Fruit fly (Drosophila melanogaster) whole organism, adult: ENCODE data around the gene sunn.

Source experiments
- CG11617 ChIP-seq: fragments of 200-800 bp; sonication (Bioruptor generic); optimal IDR thresholded peaks from 2 replicates; lab custom pipeline; 2017; ENCODE audit warnings: mild to moderate bottlenecking, missing biosample characterization, missing genetic modification reagents, missing genetic modification characterization
- CG12768 ChIP-seq: fragments of 200-800 bp; sonication (Bioruptor generic); optimal IDR thresholded peaks from 2 replicates; lab custom pipeline; 2017; ENCODE audit warnings: missing biosample characterization, missing genetic modification characterization, mild to moderate bottlenecking, moderate library complexity, missing genetic modification reagents
- CG14711 ChIP-seq: fragments of 200-800 bp; sonication (Bioruptor generic); optimal IDR thresholded peaks from 2 replicates; lab custom pipeline; 2018; ENCODE audit warnings: missing biosample characterization, mild to moderate bottlenecking, missing genetic modification characterization, moderate library complexity
- CG1620 ChIP-seq: fragments of 200-800 bp; sonication (Bioruptor generic); optimal IDR thresholded peaks from 2 replicates; lab custom pipeline; 2016; ENCODE audit warnings: missing biosample characterization, missing genetic modification characterization
- CG33017 ChIP-seq: fragments of 200-800 bp; sonication (Bioruptor generic); optimal IDR thresholded peaks from 2 replicates; lab custom pipeline; 2018; ENCODE audit warnings: missing biosample characterization, mild to moderate bottlenecking, missing genetic modification characterization, moderate library complexity
- CG5204 ChIP-seq: fragments of 200-800 bp; sonication (Bioruptor generic); optimal IDR thresholded peaks from 2 replicates; lab custom pipeline; 2016; ENCODE audit warnings: missing biosample characterization, missing genetic modification characterization
- CG7045 ChIP-seq: fragments of 200-800 bp; sonication (Bioruptor generic); optimal IDR thresholded peaks from 2 replicates; lab custom pipeline; 2017; ENCODE audit warnings: missing biosample characterization, mild to moderate bottlenecking, missing genetic modification characterization
- CG7101 ChIP-seq: fragments of 200-800 bp; sonication (Bioruptor generic); optimal IDR thresholded peaks from 2 replicates; lab custom pipeline; 2018; ENCODE audit warnings: missing biosample characterization, mild to moderate bottlenecking, missing genetic modification characterization, moderate library complexity
- Clk ChIP-seq: fragments of 200-800 bp; sonication (Bioruptor generic); optimal IDR thresholded peaks from 2 replicates; lab custom pipeline; 2017; ENCODE audit warnings: missing biosample characterization, missing genetic modification characterization
- Crg-1 ChIP-seq: fragments of 200-800 bp; sonication (Bioruptor generic); optimal IDR thresholded peaks from 2 replicates; lab custom pipeline; 2016; ENCODE audit warnings: missing biosample characterization, missing genetic modification characterization
- Hr96 ChIP-seq: fragments of 200-800 bp; sonication (Bioruptor generic); optimal IDR thresholded peaks from 2 replicates; lab custom pipeline; 2016; ENCODE audit warnings: missing biosample characterization, missing genetic modification characterization
- Mnt ChIP-seq: fragments of 200-800 bp; sonication (Bioruptor generic); optimal IDR thresholded peaks from 2 replicates; lab custom pipeline; 2016; ENCODE audit warnings: missing biosample characterization, mild to moderate bottlenecking, missing genetic modification characterization
- bab1 ChIP-seq: fragments of 200-800 bp; sonication (Bioruptor generic); optimal IDR thresholded peaks from 3 replicates; lab custom pipeline; 2019; ENCODE audit warnings: missing biosample characterization, mild to moderate bottlenecking, missing genetic modification characterization, moderate library complexity
- cic ChIP-seq: fragments of 200-800 bp; sonication (Bioruptor generic); optimal IDR thresholded peaks from 2 replicates; lab custom pipeline; 2017; ENCODE audit warnings: missing biosample characterization, mild to moderate bottlenecking, missing genetic modification characterization, moderate library complexity
- cnc ChIP-seq, 2 experiments: fragments of >200 bp; optimal IDR thresholded peaks; 2 replicates each; lab custom pipeline; 2017
- kay ChIP-seq: fragments of 200-800 bp; sonication (Bioruptor generic); peaks from one replicate; lab custom pipeline; 2016; ENCODE audit warnings: missing biosample characterization, missing genetic modification characterization, borderline replicate concordance
- ovo ChIP-seq: fragments of 200-800 bp; sonication (Bioruptor generic); optimal IDR thresholded peaks from 2 replicates; lab custom pipeline; 2016; ENCODE audit warnings: missing biosample characterization, missing genetic modification characterization
- pad ChIP-seq: fragments of 200-800 bp; sonication (Bioruptor generic); optimal IDR thresholded peaks from 3 replicates; lab custom pipeline; 2017; ENCODE audit warnings: missing biosample characterization, missing genetic modification characterization, mild to moderate bottlenecking, moderate library complexity, missing genetic modification reagents
- tj ChIP-seq: fragments of 200-800 bp; sonication (Bioruptor generic); optimal IDR thresholded peaks from 3 replicates; lab custom pipeline; 2017; ENCODE audit warnings: missing biosample characterization, mild to moderate bottlenecking, missing genetic modification characterization, moderate library complexity
- toe ChIP-seq: fragments of 200-800 bp; sonication (Bioruptor generic); optimal IDR thresholded peaks from 2 replicates; lab custom pipeline; 2016; ENCODE audit warnings: missing biosample characterization, missing genetic modification characterization

Gene sunn

DNA sequence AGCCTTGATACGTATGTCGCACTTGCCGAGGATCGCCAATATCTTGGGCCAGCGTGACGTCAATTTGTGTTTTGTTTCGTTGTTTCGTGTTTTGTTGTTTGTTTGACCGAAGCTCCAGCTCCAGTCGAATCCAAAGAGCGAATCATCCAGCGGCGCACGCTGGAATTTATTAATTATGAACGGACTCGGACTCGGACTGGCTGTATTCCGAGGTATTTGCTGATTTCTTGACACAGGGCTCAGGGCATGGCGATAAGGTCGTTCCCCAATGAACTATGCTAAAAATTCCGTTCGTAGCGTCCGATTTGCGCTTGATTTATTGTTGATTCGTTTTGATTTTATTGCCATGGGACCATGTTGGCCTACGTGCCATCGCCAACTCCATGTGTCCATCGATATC lies 11.2 kb upstream of the sunn start:
- TF ChIP-seq CG14711 (tag; lab: Kevin White, UChicago) (no peak), CG33017 (tag; lab: Kevin White, UChicago) (no peak), cnc (optimal IDR thresholded peaks at IDR 0.05; lab: Kevin White, UChicago) (no peak), pad (no peak), bab1 (GFP tag; lab: Kevin White, UChicago) (no peak), CG1620 (GFP tag; lab: Kevin White, UChicago) (no peak), CG11617 (no peak), Clk (no peak), cic (GFP tag; lab: Kevin White, UChicago) (no peak), CG5204 (GFP tag; lab: Kevin White, UChicago) (no peak), tj (GFP tag; lab: Kevin White, UChicago) (no peak), CG12768 (GFP tag; lab: Kevin White, UChicago) (no peak), Hr96 (GFP tag; lab: Kevin White, UChicago) (no peak), toe (no peak), Crg-1 (no peak), CG7045 (GFP tag; lab: Kevin White, UChicago) (no peak), Mnt (GFP tag; lab: Kevin White, UChicago) (no peak), CG7101 (tag; lab: Kevin White, UChicago) (no peak)

dm6 chr3L:11717300-11717699 lies 10.8 kb upstream of the sunn start:
- no peak for TF ChIP-seq ovo (GFP tag; lab: Kevin White, UChicago)

DNA sequence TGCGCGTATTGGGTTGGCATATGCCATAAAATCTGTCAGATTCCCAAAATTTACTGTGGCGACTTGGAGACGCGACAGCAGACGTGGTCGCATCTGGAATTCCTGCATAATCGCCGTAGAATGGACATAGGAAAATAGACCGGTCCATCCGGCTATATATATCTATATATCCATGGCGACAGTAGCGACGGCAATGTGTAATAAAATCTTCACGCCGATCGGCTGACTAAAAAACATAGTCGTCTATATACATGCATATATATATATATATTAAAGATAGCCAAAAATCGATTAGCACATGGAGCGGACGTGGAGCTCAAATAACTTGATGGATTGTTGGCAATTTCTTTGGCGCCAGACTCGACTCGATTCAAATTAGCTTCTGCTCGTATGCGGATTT lies 10.2 kb upstream of the sunn start:
- TF ChIP-seq Crg-1 (no peak), CG1620 (GFP tag; lab: Kevin White, UChicago) (no peak)

- TF ChIP-seq Crg-1 = no peak
- TF ChIP-seq bab1 (GFP tag; lab: Kevin White, UChicago) = peak; percentile 42
- no peak for TF ChIP-seq kay (GFP tag; lab: Kevin White, UChicago)
- TF ChIP-seq CG7101 (tag; lab: Kevin White, UChicago) = no peak
- no peak for TF ChIP-seq tj (GFP tag; lab: Kevin White, UChicago)
Observed at dm6 chr3L:11720780-11721179, 7.4 kb upstream of the sunn start, which contains the start of gene Bmcp. Bmcp (plus strand) TSS chr3L:11720934.

- no peak for TF ChIP-seq CG7045 (GFP tag; lab: Kevin White, UChicago)
- TF ChIP-seq ovo (GFP tag; lab: Kevin White, UChicago) = no peak
- TF ChIP-seq Mnt (GFP tag; lab: Kevin White, UChicago) = no peak
- TF ChIP-seq CG33017 (tag; lab: Kevin White, UChicago) = peak; percentile 43
- peak; percentile 48 for TF ChIP-seq CG14711 (tag; lab: Kevin White, UChicago)
- TF ChIP-seq tj (GFP tag; lab: Kevin White, UChicago) = peak; percentile 77
- no peak for TF ChIP-seq cnc (optimal IDR thresholded peaks at IDR 0.05; lab: Kevin White, UChicago)
- TF ChIP-seq pad = no peak
- no peak for TF ChIP-seq cic (GFP tag; lab: Kevin White, UChicago)
- no peak for TF ChIP-seq CG12768 (GFP tag; lab: Kevin White, UChicago)
- no peak for TF ChIP-seq bab1 (GFP tag; lab: Kevin White, UChicago)
- peak; percentile 54 for TF ChIP-seq CG7101 (tag; lab: Kevin White, UChicago)
- TF ChIP-seq Hr96 (GFP tag; lab: Kevin White, UChicago) = peak; percentile 4
- TF ChIP-seq kay (GFP tag; lab: Kevin White, UChicago) = no peak
- no peak for TF ChIP-seq Clk
- no peak for TF ChIP-seq CG1620 (GFP tag; lab: Kevin White, UChicago)
- no peak for TF ChIP-seq CG11617
- no peak for TF ChIP-seq Crg-1
- TF ChIP-seq toe = no peak
- TF ChIP-seq CG5204 (GFP tag; lab: Kevin White, UChicago) = peak; percentile 4
Observed at dm6 chr3L:11721498-11721946, 6.6 kb upstream of the sunn start.

dm6 chr3L:11731841-11732240 lies 3.7 kb downstream of the sunn start, which contains the start of gene CG32087:
CG32087 (plus strand) TSS chr3L:11732141.
- TF ChIP-seq kay (GFP tag; lab: Kevin White, UChicago) (no peak), Clk (no peak), CG7101 (tag; lab: Kevin White, UChicago) (no peak), cic (GFP tag; lab: Kevin White, UChicago) (no peak), CG11617 (no peak), Crg-1 (no peak), CG7045 (GFP tag; lab: Kevin White, UChicago) (no peak), CG33017 (tag; lab: Kevin White, UChicago) (no peak)

- TF ChIP-seq kay (GFP tag; lab: Kevin White, UChicago) (no peak), Clk (no peak), toe (no peak), CG12768 (GFP tag; lab: Kevin White, UChicago) (no peak), CG11617 (no peak), Crg-1 (no peak), pad (no peak), cnc (optimal IDR thresholded peaks at IDR 0.05; lab: Kevin White, UChicago) (no peak), ovo (GFP tag; lab: Kevin White, UChicago) (no peak), CG7101 (tag; lab: Kevin White, UChicago) (no peak), CG14711 (tag; lab: Kevin White, UChicago) (no peak)
Observed at dm6 chr3L:11751005-11751404, 22.9 kb downstream of the sunn start, which contains the start of gene Gr68a. Gr68a (plus strand) TSS chr3L:11751305.
